Worm (Caenorhabditis elegans): Measurements from ENCODE around the gene Y45F3A.9.

Gene Y45F3A.9

ce11 chrIII:10576316-10576715 lies 18.6 kb downstream of the Y45F3A.9 start:
- peak; percentile 4 for TF ChIP-seq snpc-4 (tag; optimal IDR thresholded peaks at IDR 0.05)

ce11 chrIII:10575320-10575719 lies 19.6 kb downstream of the Y45F3A.9 start, which contains the start of gene Y45F3A.4:
Gene Y45F3A.4, minus strand, starts transcription at chrIII:10575420.
- TF ChIP-seq efl-1 (optimal IDR thresholded peaks at IDR 0.05) = no peak
- peak in 1 of 2 experiments; percentile 52 for TF ChIP-seq efl-1 (GFP tag; optimal IDR thresholded peaks at IDR 0.05 in 1 of 2)
- no peak for TF ChIP-seq ceh-88 (GFP tag; IDR thresholded peaks at IDR 0.05)
- no peak for TF ChIP-seq C16A3.4 (tag; optimal IDR thresholded peaks at IDR 0.05)
- TF ChIP-seq F16B12.6 (tag; optimal IDR thresholded peaks at IDR 0.05) = no peak
- no peak for TF ChIP-seq zag-1 (tag; optimal IDR thresholded peaks at IDR 0.05)
- TF ChIP-seq elt-2 (tag; optimal IDR thresholded peaks at IDR 0.05) = no peak
- no peak for TF ChIP-seq sox-4 (tag; optimal IDR thresholded peaks at IDR 0.05)

- TF ChIP-seq ets-5 (GFP tag; IDR thresholded peaks at IDR 0.05) (no peak), unc-30 (tag; optimal IDR thresholded peaks at IDR 0.05) (no peak), ama-1 (optimal IDR thresholded peaks at IDR 0.05) (no peak), efl-1 (optimal IDR thresholded peaks at IDR 0.05) (no peak), efl-1 (GFP tag; optimal IDR thresholded peaks at IDR 0.05 in 1 of 2) (no peak), ztf-11 (tag; optimal IDR thresholded peaks at IDR 0.05) (no peak), alr-1 (tag; optimal IDR thresholded peaks at IDR 0.05; ENCODE audit: borderline replicate concordance) (no peak), blmp-1 (tag; optimal IDR thresholded peaks at IDR 0.05) (no peak), F16B12.6 (tag; optimal IDR thresholded peaks at IDR 0.05) (no peak), egl-27 (tag; optimal IDR thresholded peaks at IDR 0.05) (no peak), nhr-237 (tag; optimal IDR thresholded peaks at IDR 0.05) (no peak), ceh-82 (tag; optimal IDR thresholded peaks at IDR 0.05) (no peak)
Observed at ce11 chrIII:10569246-10569645, 25.7 kb downstream of the Y45F3A.9 start.

DNA sequence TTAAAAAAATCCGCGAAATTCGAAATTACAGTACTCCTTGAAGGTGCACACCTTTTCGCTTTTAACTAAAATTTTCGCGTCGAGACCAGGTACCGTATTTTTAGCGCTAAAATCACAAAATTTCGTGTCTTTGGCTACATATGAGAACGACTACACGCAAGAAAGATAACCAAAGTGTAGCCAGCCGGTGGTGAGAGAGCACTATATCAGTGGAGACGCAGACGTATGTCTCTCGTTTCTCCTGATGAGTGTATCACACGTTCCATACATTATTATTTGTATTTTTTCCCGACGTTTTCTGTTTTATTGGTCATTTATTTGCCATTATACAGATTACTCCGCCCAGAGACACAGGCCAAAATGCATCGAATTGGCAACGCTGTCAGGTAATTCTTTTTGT lies 29.0 kb downstream of the Y45F3A.9 start, which contains the start of gene acdh-11:
TSS of gene acdh-11 (plus strand) at position 333 of the 400 bp plus-strand sequence.
- peak in 4 of 6 experiments; percentile 52 to 79 (median 77) for TF ChIP-seq elt-3 (tag; optimal IDR thresholded peaks at IDR 0.05)
- no peak for TF ChIP-seq tlp-1 (tag; optimal IDR thresholded peaks at IDR 0.05)
- TF ChIP-seq sptf-1 (tag; optimal IDR thresholded peaks at IDR 0.05) = no peak
- no peak for TF ChIP-seq nhr-90 (tag; optimal IDR thresholded peaks at IDR 0.05; ENCODE audit: poor library complexity)
- no peak for TF ChIP-seq unc-86 (tag; optimal IDR thresholded peaks at IDR 0.05)
- TF ChIP-seq ztf-11 (tag; optimal IDR thresholded peaks at IDR 0.05) = no peak
- no peak for TF ChIP-seq lir-3 (tag; optimal IDR thresholded peaks at IDR 0.05; ENCODE audit: poor library complexity)
- no peak for TF ChIP-seq C16A3.4 (tag; optimal IDR thresholded peaks at IDR 0.05)
- TF ChIP-seq nhr-47 (tag; optimal IDR thresholded peaks at IDR 0.05) = no peak
- TF ChIP-seq nhr-11 (tag; optimal IDR thresholded peaks at IDR 0.05) = no peak
- no peak for TF ChIP-seq ceh-88 (GFP tag; IDR thresholded peaks at IDR 0.05)
- no peak for TF ChIP-seq efl-1 (optimal IDR thresholded peaks at IDR 0.05)
- no peak for TF ChIP-seq efl-1 (GFP tag; optimal IDR thresholded peaks at IDR 0.05 in 1 of 2)
- no peak for TF ChIP-seq mef-2 (tag; optimal IDR thresholded peaks at IDR 0.05)
- no peak for TF ChIP-seq sox-4 (tag; optimal IDR thresholded peaks at IDR 0.05)
- no peak for TF ChIP-seq sup-37 (GFP tag; optimal IDR thresholded peaks at IDR 0.05)
- no peak for TF ChIP-seq vab-15 (tag; optimal IDR thresholded peaks at IDR 0.05)
- TF ChIP-seq C34B4.2 (tag; optimal IDR thresholded peaks at IDR 0.05) = no peak
- peak; percentile 2 for TF ChIP-seq blmp-1 (tag; optimal IDR thresholded peaks at IDR 0.05)
- no peak for TF ChIP-seq fkh-10 (GFP tag; optimal IDR thresholded peaks at IDR 0.05)
- TF ChIP-seq dpl-1 (GFP tag; optimal IDR thresholded peaks at IDR 0.05) = no peak
- TF ChIP-seq ets-5 (GFP tag; IDR thresholded peaks at IDR 0.05) = no peak
- no peak for TF ChIP-seq nhr-76 (tag; optimal IDR thresholded peaks at IDR 0.05)
- peak; percentile 29 for TF ChIP-seq snu-23 (GFP tag; optimal IDR thresholded peaks at IDR 0.05)
- TF ChIP-seq pax-3 (tag; optimal IDR thresholded peaks at IDR 0.05) = no peak
- no peak for TF ChIP-seq lin-14 (GFP tag; optimal IDR thresholded peaks at IDR 0.05)
- no peak for TF ChIP-seq aha-1 (tag; optimal IDR thresholded peaks at IDR 0.05)
- TF ChIP-seq skn-1 (tag; optimal IDR thresholded peaks at IDR 0.05) = no peak
- no peak for TF ChIP-seq unc-130 (tag; optimal IDR thresholded peaks at IDR 0.05)
- no peak for TF ChIP-seq ceh-8 (GFP tag; optimal IDR thresholded peaks at IDR 0.05)
- peak; percentile 36 for TF ChIP-seq nhr-20 (tag; optimal IDR thresholded peaks at IDR 0.05)
- TF ChIP-seq nhr-237 (tag; optimal IDR thresholded peaks at IDR 0.05) = no peak
- TF ChIP-seq elt-2 (tag; optimal IDR thresholded peaks at IDR 0.05) = peak; percentile 22
- TF ChIP-seq irx-1 (tag; optimal IDR thresholded peaks at IDR 0.05) = no peak
- no peak for TF ChIP-seq fkh-8 (tag; optimal IDR thresholded peaks at IDR 0.05)
- no peak for TF ChIP-seq snpc-4 (tag; optimal IDR thresholded peaks at IDR 0.05)
- TF ChIP-seq dsc-1 (tag; optimal IDR thresholded peaks at IDR 0.05) = no peak
- TF ChIP-seq lsy-2 (tag; optimal IDR thresholded peaks at IDR 0.05) = peak in 1 of 2 experiments; percentile 7
- no peak for TF ChIP-seq unc-98 (GFP tag; IDR thresholded peaks at IDR 0.05)

Data from whole organism, L1 larva.